Worm (Caenorhabditis elegans) whole organism, L3 larva: ENCODE data around the gene C30E1.4.
A peak's percentile ranks its signal among the peaks of the same experiment; 100 is the strongest.

Experiments used
- R02D3.7 ChIP-seq: fragments of 150-350 bp; optimal IDR thresholded peaks from 2 replicates; lab custom pipeline; 2014; ENCODE audit warnings: missing biosample characterization, missing genetic modification characterization
- ZK546.5 ChIP-seq: sonication (generic microtip); optimal IDR thresholded peaks from 2 replicates; lab custom pipeline; 2017; ENCODE audit warnings: missing biosample characterization, missing genetic modification characterization
- aly-2 ChIP-seq: fragments of 150-350 bp; optimal IDR thresholded peaks from 2 replicates; lab custom pipeline; 2014; ENCODE audit warnings: missing biosample characterization, missing genetic modification characterization
- ama-1 ChIP-seq: fragments of 150-350 bp; optimal IDR thresholded peaks from 2 replicates; lab custom pipeline; 2018
- ceh-16 ChIP-seq: sonication (generic microtip); optimal IDR thresholded peaks from 2 replicates; lab custom pipeline; 2017; ENCODE audit warnings: missing biosample characterization, missing genetic modification characterization
- ceh-28 ChIP-seq: fragments of 150-350 bp; optimal IDR thresholded peaks from 2 replicates; lab custom pipeline; 2014; ENCODE audit warnings: missing biosample characterization, missing genetic modification reagents, missing genetic modification characterization
- ceh-82 ChIP-seq: fragments of 150-350 bp; optimal IDR thresholded peaks from 2 replicates; lab custom pipeline; 2014; ENCODE audit warnings: missing biosample characterization, missing genetic modification characterization
- ceh-9 ChIP-seq: sonication (generic microtip); optimal IDR thresholded peaks from 2 replicates; lab custom pipeline; 2018; ENCODE audit warnings: missing biosample characterization, missing genetic modification characterization
- daf-12 ChIP-seq: fragments of 150-350 bp; optimal IDR thresholded peaks from 2 replicates; lab custom pipeline; 2014; ENCODE audit warnings: missing biosample characterization, missing genetic modification reagents, missing genetic modification characterization
- egl-27 ChIP-seq: sonication (generic microtip); optimal IDR thresholded peaks from 4 replicates; lab custom pipeline; 2017; ENCODE audit warnings: missing biosample characterization, missing genetic modification reagents, missing genetic modification characterization
- egl-5 ChIP-seq: fragments of 150-350 bp; optimal IDR thresholded peaks from 2 replicates; lab custom pipeline; 2017; ENCODE audit warnings: missing biosample characterization, missing genetic modification reagents, missing genetic modification characterization, inconsistent platforms
- elt-1 ChIP-seq: fragments of 150-350 bp; optimal IDR thresholded peaks from 2 replicates; lab custom pipeline; 2014; ENCODE audit warnings: missing biosample characterization, missing genetic modification characterization
- elt-2 ChIP-seq: sonication (generic microtip); optimal IDR thresholded peaks from 2 replicates; lab custom pipeline; 2016; ENCODE audit warnings: missing genetic modification reagents, mild to moderate bottlenecking, missing genetic modification characterization, missing compliant biosample characterization
- elt-3 ChIP-seq, 3 experiments: fragments of 150-350 bp in 1 of 3; sonication (generic microtip) in 2 of 3; optimal IDR thresholded peaks; 2 replicates in 2 of 3; 4 replicates in 1 of 3; lab custom pipeline; 2014 to 2017; ENCODE audit warnings: missing biosample characterization in 3 of 3, missing genetic modification characterization in 3 of 3
- eor-1 ChIP-seq, 2 experiments: fragments of 150-350 bp; optimal IDR thresholded peaks; 2 replicates each; lab custom pipeline; 2014 to 2018; ENCODE audit warnings: missing biosample characterization in 2 of 2, missing genetic modification characterization in 2 of 2
- fkh-10 ChIP-seq: sonication (generic microtip); optimal IDR thresholded peaks from 2 replicates; lab custom pipeline; 2017; ENCODE audit warnings: missing biosample characterization, missing genetic modification reagents, missing genetic modification characterization
- fkh-2 ChIP-seq: fragments of 150-350 bp; optimal IDR thresholded peaks from 2 replicates; lab custom pipeline; 2014; ENCODE audit warnings: missing biosample characterization, missing genetic modification reagents, missing genetic modification characterization
- fos-1 ChIP-seq: fragments of 150-350 bp; optimal IDR thresholded peaks from 2 replicates; lab custom pipeline; 2014; ENCODE audit warnings: missing biosample characterization, missing genetic modification characterization
- hmg-11 ChIP-seq: sonication (generic microtip); optimal IDR thresholded peaks from 2 replicates; lab custom pipeline; 2016; ENCODE audit warnings: missing genetic modification characterization, missing compliant biosample characterization
- jun-1 ChIP-seq: fragments of 150-350 bp; optimal IDR thresholded peaks from 2 replicates; lab custom pipeline; 2014; ENCODE audit warnings: missing biosample characterization, missing genetic modification reagents, missing genetic modification characterization
- lin-15B ChIP-seq: fragments of 150-350 bp; optimal IDR thresholded peaks from 2 replicates; lab custom pipeline; 2014; ENCODE audit warnings: missing biosample characterization, missing genetic modification characterization
- lin-39 ChIP-seq: fragments of 150-350 bp; optimal IDR thresholded peaks from 2 replicates; lab custom pipeline; 2018; ENCODE audit warnings: missing biosample characterization, missing genetic modification reagents, missing genetic modification characterization
- lsy-12 ChIP-seq: sonication (generic microtip); optimal IDR thresholded peaks from 2 replicates; lab custom pipeline; 2016; ENCODE audit warnings: mild to moderate bottlenecking, missing genetic modification characterization, missing compliant biosample characterization
- mdl-1 ChIP-seq: fragments of 150-350 bp; optimal IDR thresholded peaks from 2 replicates; lab custom pipeline; 2014; ENCODE audit warnings: missing biosample characterization, missing genetic modification characterization
- mml-1 ChIP-seq: fragments of 150-350 bp; sonication (generic microtip); optimal IDR thresholded peaks from 3 replicates; lab custom pipeline; 2014; ENCODE audit warnings: missing biosample characterization, missing genetic modification characterization
- nfya-1 ChIP-seq: sonication (generic microtip); optimal IDR thresholded peaks from 2 replicates; lab custom pipeline; 2017; ENCODE audit warnings: missing genetic modification characterization, mild to moderate bottlenecking, missing compliant biosample characterization, antibody characterized with exemption, moderate library complexity; ENCODE audit not compliant: insufficient read depth
- nhr-11 ChIP-seq: fragments of 150-350 bp; optimal IDR thresholded peaks from 2 replicates; lab custom pipeline; 2014; ENCODE audit warnings: missing biosample characterization, missing genetic modification characterization
- nhr-12 ChIP-seq: fragments of 150-350 bp; optimal IDR thresholded peaks from 2 replicates; lab custom pipeline; 2014; ENCODE audit warnings: missing biosample characterization, missing genetic modification characterization
- nhr-23 ChIP-seq: fragments of 150-350 bp; optimal IDR thresholded peaks from 2 replicates; lab custom pipeline; 2014; ENCODE audit warnings: missing biosample characterization, missing genetic modification reagents, missing genetic modification characterization
- nhr-237 ChIP-seq: fragments of 150-350 bp; optimal IDR thresholded peaks from 2 replicates; lab custom pipeline; 2014; ENCODE audit warnings: missing biosample characterization, missing genetic modification characterization
- nhr-25 ChIP-seq: sonication (generic microtip); optimal IDR thresholded peaks from 2 replicates; lab custom pipeline; 2017; ENCODE audit warnings: missing biosample characterization, missing genetic modification characterization
- nhr-28 ChIP-seq: fragments of 150-350 bp; optimal IDR thresholded peaks from 2 replicates; lab custom pipeline; 2014; ENCODE audit warnings: missing biosample characterization, missing genetic modification characterization
- nhr-43 ChIP-seq: sonication (generic microtip); optimal IDR thresholded peaks from 2 replicates; lab custom pipeline; 2016; ENCODE audit warnings: mild to moderate bottlenecking, missing genetic modification characterization, missing compliant biosample characterization; ENCODE audit not compliant: poor library complexity, severe bottlenecking
- nhr-67 ChIP-seq: fragments of 150-350 bp; optimal IDR thresholded peaks from 2 replicates; lab custom pipeline; 2014; ENCODE audit warnings: missing biosample characterization, missing genetic modification characterization
- nhr-77 ChIP-seq: fragments of 150-350 bp; optimal IDR thresholded peaks from 2 replicates; lab custom pipeline; 2014; ENCODE audit warnings: missing biosample characterization, missing genetic modification characterization
- pha-4 ChIP-seq: fragments of 150-350 bp; optimal IDR thresholded peaks from 2 replicates; lab custom pipeline; 2014; ENCODE audit warnings: missing biosample characterization, missing genetic modification reagents, missing genetic modification characterization
- pqm-1 ChIP-seq: fragments of 150-350 bp; optimal IDR thresholded peaks from 2 replicates; lab custom pipeline; 2017; ENCODE audit warnings: missing biosample characterization, missing genetic modification characterization, inconsistent platforms
- sea-2 ChIP-seq: fragments of 150-350 bp; sonication (generic microtip); optimal IDR thresholded peaks from 4 replicates; lab custom pipeline; 2014; ENCODE audit warnings: missing biosample characterization, missing genetic modification reagents, missing genetic modification characterization
- skn-1 ChIP-seq: fragments of 150-350 bp; optimal IDR thresholded peaks from 2 replicates; lab custom pipeline; 2014; ENCODE audit warnings: missing biosample characterization, missing genetic modification characterization
- snpc-4 ChIP-seq: fragments of 150-350 bp; optimal IDR thresholded peaks from 2 replicates; lab custom pipeline; 2014; ENCODE audit warnings: missing biosample characterization, missing genetic modification characterization
- tbx-2 ChIP-seq: sonication (generic microtip); optimal IDR thresholded peaks from 2 replicates; lab custom pipeline; 2016; ENCODE audit warnings: mild to moderate bottlenecking, missing genetic modification characterization, missing compliant biosample characterization
- unc-39 ChIP-seq: sonication (generic microtip); optimal IDR thresholded peaks from 4 replicates; lab custom pipeline; 2017; ENCODE audit warnings: missing biosample characterization, missing genetic modification characterization
- unc-62 ChIP-seq: fragments of 150-350 bp; sonication (generic microtip); optimal IDR thresholded peaks from 4 replicates; lab custom pipeline; 2014; ENCODE audit warnings: missing biosample characterization, missing genetic modification reagents, missing genetic modification characterization
- zag-1 ChIP-seq: fragments of 150-350 bp; optimal IDR thresholded peaks from 2 replicates; lab custom pipeline; 2014; ENCODE audit warnings: missing biosample characterization, missing genetic modification characterization
- ztf-11 ChIP-seq: fragments of 150-350 bp; optimal IDR thresholded peaks from 2 replicates; lab custom pipeline; 2014; ENCODE audit warnings: missing biosample characterization, missing genetic modification characterization
- ztf-4 ChIP-seq: fragments of 150-350 bp; optimal IDR thresholded peaks from 2 replicates; lab custom pipeline; 2014; ENCODE audit warnings: missing biosample characterization, missing genetic modification characterization

The C30E1.4 gene

ce11 chrX:16925343-16925742 is 1.6 kb downstream of the C30E1.4 start:
- TF ChIP-seq fos-1 (tag; lab: Kevin White, UChicago) (no peak), snpc-4 (tag; lab: Kevin White, UChicago) (peak; percentile 52), nhr-237 (tag; lab: Kevin White, UChicago) (no peak)

ce11 chrX:16928087-16928486 is 4.4 kb downstream of the C30E1.4 start:
- TF ChIP-seq nfya-1 (peak; percentile 50), lin-39 (tag; lab: Kevin White, UChicago) (peak; percentile 72), fkh-2 (no peak), hmg-11 (tag; lab: Kevin White, UChicago) (peak; percentile 61), egl-5 (tag; lab: Kevin White, UChicago) (peak; percentile 35), nhr-237 (tag; lab: Kevin White, UChicago) (no peak), nhr-12 (no peak), pha-4 (tag; lab: Kevin White, UChicago) (peak; percentile 7), lsy-12 (tag; lab: Kevin White, UChicago) (peak; percentile 8), elt-2 (tag; lab: Kevin White, UChicago) (peak; percentile 11), nhr-43 (peak; percentile 47), skn-1 (tag; lab: Kevin White, UChicago) (peak; percentile 25)

ce11 chrX:16929560-16930332 is 6.0 kb downstream of the C30E1.4 start:
- TF ChIP-seq fkh-10 (GFP tag; lab: Kevin White, UChicago) (peak; percentile 93), tbx-2 (tag; lab: Kevin White, UChicago) (peak; percentile 95), fkh-2 (no peak), egl-27 (tag; lab: Kevin White, UChicago) (peak; percentile 78), aly-2 (no peak), elt-3 (tag; optimal IDR thresholded peaks at IDR 0.05; lab: Kevin White, UChicago) (peak; percentile 16 to 66 (median 20)), daf-12 (no peak), pha-4 (tag; lab: Kevin White, UChicago) (peak; percentile 97), mml-1 (tag; lab: Kevin White, UChicago) (peak; percentile 51), eor-1 (tag; optimal IDR thresholded peaks at IDR 0.05; lab: Kevin White, UChicago) (peak; percentile 17 to 46), nfya-1 (peak; percentile 96), elt-2 (tag; lab: Kevin White, UChicago) (peak; percentile 93), ceh-16 (tag; lab: Kevin White, UChicago) (no peak), unc-62 (GFP tag; lab: Kevin White, UChicago) (peak; percentile 93), elt-1 (tag; lab: Kevin White, UChicago) (peak; percentile 20), nhr-67 (tag; lab: Kevin White, UChicago) (no peak), jun-1 (tag; lab: Kevin White, UChicago) (peak; percentile 99), egl-5 (tag; lab: Kevin White, UChicago) (peak; percentile 99), R02D3.7 (tag; lab: Kevin White, UChicago) (peak; percentile 84), mdl-1 (tag; lab: Kevin White, UChicago) (peak; percentile 97), pqm-1 (tag; lab: Kevin White, UChicago) (peak; percentile 90), skn-1 (tag; lab: Kevin White, UChicago) (peak; percentile 69), nhr-43 (peak; percentile 95), nhr-11 (tag; lab: Kevin White, UChicago) (peak; percentile 99), hmg-11 (tag; lab: Kevin White, UChicago) (peak; percentile 98), zag-1 (tag; lab: Kevin White, UChicago) (peak; percentile 86), ztf-11 (tag; lab: Kevin White, UChicago) (peak; percentile 9), nhr-23 (tag; lab: Kevin White, UChicago) (peak; percentile 98), ceh-9 (tag; lab: Kevin White, UChicago) (peak; percentile 87), nhr-237 (tag; lab: Kevin White, UChicago) (no peak), ama-1 (lab: Kevin White, UChicago) (peak; percentile 100), sea-2 (GFP tag; lab: Kevin White, UChicago) (peak; percentile 82), ceh-82 (tag; lab: Kevin White, UChicago) (peak; percentile 78), nhr-12 (no peak), nhr-25 (tag; lab: Kevin White, UChicago) (peak; percentile 99), unc-39 (tag; lab: Kevin White, UChicago) (peak; percentile 15), lin-39 (tag; lab: Kevin White, UChicago) (peak; percentile 100), lsy-12 (tag; lab: Kevin White, UChicago) (peak; percentile 96), nhr-28 (tag; lab: Kevin White, UChicago) (no peak), ZK546.5 (no peak), nhr-77 (peak; percentile 23), ztf-4 (tag; lab: Kevin White, UChicago) (peak; percentile 81), lin-15B (tag; lab: Kevin White, UChicago) (peak; percentile 69), snpc-4 (tag; lab: Kevin White, UChicago) (peak; percentile 74), ceh-28 (tag; lab: Kevin White, UChicago) (peak; percentile 94)
